Worm (Caenorhabditis elegans): ENCODE results near the gene srsx-21.

Gene srsx-21

ce11 chrV:9856978-9857377 is 19.2 kb downstream of the srsx-21 start:
- TF ChIP-seq lin-39 (tag; optimal IDR thresholded peaks at IDR 0.05) (no peak), sma-9 (GFP tag; optimal IDR thresholded peaks at IDR 0.05) (peak; percentile 7), sma-9 (tag; optimal IDR thresholded peaks at IDR 0.05) (no peak), fos-1 (tag; optimal IDR thresholded peaks at IDR 0.05) (peak; percentile 6), crh-2 (tag; optimal IDR thresholded peaks at IDR 0.05) (peak; percentile 39), sma-3 (GFP tag; optimal IDR thresholded peaks at IDR 0.05) (no peak)

- no peak for TF ChIP-seq nhr-77 (tag; optimal IDR thresholded peaks at IDR 0.05)
- no peak for TF ChIP-seq F13H6.1 (tag; optimal IDR thresholded peaks at IDR 0.05)
- no peak for TF ChIP-seq blmp-1 (tag; optimal IDR thresholded peaks at IDR 0.05; ENCODE audit: insufficient read depth)
- no peak for TF ChIP-seq aly-2 (tag; optimal IDR thresholded peaks at IDR 0.05)
- no peak for TF ChIP-seq unc-39 (tag; optimal IDR thresholded peaks at IDR 0.05)
- no peak for TF ChIP-seq Y55F3AM.14 (GFP tag; optimal IDR thresholded peaks at IDR 0.05)
Measured at ce11 chrV:9859863-9860262, 22.1 kb downstream of the srsx-21 start, which contains the start of gene lsy-12. Gene lsy-12 (minus strand): TSS chrV:9859963.

- TF ChIP-seq snpc-4 (tag; optimal IDR thresholded peaks at IDR 0.05) (no peak), ceh-82 (tag; optimal IDR thresholded peaks at IDR 0.05) (no peak), mdl-1 (tag; optimal IDR thresholded peaks at IDR 0.05) (no peak), lsy-2 (tag; optimal IDR thresholded peaks at IDR 0.05) (peak in 1 of 2 experiments; percentile 82)
Measured at ce11 chrV:9860337-9860736, 22.6 kb downstream of the srsx-21 start.

ce11 chrV:9868311-9868710 is 30.5 kb downstream of the srsx-21 start, which contains the start of gene srab-17:
Gene srab-17 (minus strand): TSS chrV:9868411.
- no peak for TF ChIP-seq ceh-82 (tag; optimal IDR thresholded peaks at IDR 0.05)
- TF ChIP-seq mbf-1 (tag; optimal IDR thresholded peaks at IDR 0.05): no peak

ce11 chrV:9871339-9871738 is 33.6 kb downstream of the srsx-21 start, which contains the start of gene srab-18:
Gene srab-18 (minus strand): TSS chrV:9871439.
- TF ChIP-seq nhr-237 (tag; optimal IDR thresholded peaks at IDR 0.05) (no peak), nhr-11 (tag; optimal IDR thresholded peaks at IDR 0.05) (no peak), nhr-25 (tag; optimal IDR thresholded peaks at IDR 0.05) (no peak), unc-55 (GFP tag; optimal IDR thresholded peaks at IDR 0.05) (no peak), Y55F3AM.14 (GFP tag; optimal IDR thresholded peaks at IDR 0.05) (no peak), nhr-12 (tag; optimal IDR thresholded peaks at IDR 0.05) (no peak), sma-3 (GFP tag; optimal IDR thresholded peaks at IDR 0.05) (no peak), R02D3.7 (tag; optimal IDR thresholded peaks at IDR 0.05) (no peak), lin-11 (tag; optimal IDR thresholded peaks at IDR 0.05) (no peak), unc-39 (tag; optimal IDR thresholded peaks at IDR 0.05) (no peak), ztf-11 (tag; optimal IDR thresholded peaks at IDR 0.05) (no peak), peb-1 (tag; optimal IDR thresholded peaks at IDR 0.05) (no peak), egl-27 (tag; optimal IDR thresholded peaks at IDR 0.05) (no peak), nhr-10 (tag; optimal IDR thresholded peaks at IDR 0.05) (no peak), zag-1 (tag; optimal IDR thresholded peaks at IDR 0.05) (no peak), nhr-6 (tag; optimal IDR thresholded peaks at IDR 0.05) (no peak), F13H6.1 (tag; optimal IDR thresholded peaks at IDR 0.05) (no peak), aly-2 (tag; optimal IDR thresholded peaks at IDR 0.05) (no peak), mdl-1 (tag; optimal IDR thresholded peaks at IDR 0.05) (no peak), crh-2 (tag; optimal IDR thresholded peaks at IDR 0.05) (no peak)

- no peak for TF ChIP-seq ama-1 (optimal IDR thresholded peaks at IDR 0.05)
- no peak for TF ChIP-seq peb-1 (tag; optimal IDR thresholded peaks at IDR 0.05)
- TF ChIP-seq alr-1 (tag; optimal IDR thresholded peaks at IDR 0.05): no peak
- TF ChIP-seq unc-39 (tag; optimal IDR thresholded peaks at IDR 0.05): no peak
- TF ChIP-seq nhr-11 (tag; optimal IDR thresholded peaks at IDR 0.05): no peak
- no peak for TF ChIP-seq blmp-1 (tag; optimal IDR thresholded peaks at IDR 0.05; ENCODE audit: insufficient read depth)
- no peak for TF ChIP-seq ceh-82 (tag; optimal IDR thresholded peaks at IDR 0.05)
- no peak for TF ChIP-seq nhr-23 (tag; optimal IDR thresholded peaks at IDR 0.05)
- no peak for TF ChIP-seq lin-13 (GFP tag; optimal IDR thresholded peaks at IDR 0.05)
- TF ChIP-seq snpc-4 (tag; optimal IDR thresholded peaks at IDR 0.05): no peak
Measured at ce11 chrV:9879404-9879803, 41.6 kb downstream of the srsx-21 start, which contains the start of gene srab-26. Gene srab-26 (minus strand): TSS chrV:9879504.

Measured in whole organism, L2 larva.